Worm (Caenorhabditis elegans) whole organism, L3 larva: ENCODE data around the gene spig-9.

Experiments
- R02D3.7 ChIP-seq: fragments of 150-350 bp; optimal IDR thresholded peaks from 2 replicates; lab custom pipeline; 2014; ENCODE audit warnings: missing biosample characterization, missing genetic modification characterization
- ZK546.5 ChIP-seq: sonication (generic microtip); optimal IDR thresholded peaks from 2 replicates; lab custom pipeline; 2017; ENCODE audit warnings: missing biosample characterization, missing genetic modification characterization
- aly-2 ChIP-seq: fragments of 150-350 bp; optimal IDR thresholded peaks from 2 replicates; lab custom pipeline; 2014; ENCODE audit warnings: missing biosample characterization, missing genetic modification characterization
- ama-1 ChIP-seq: fragments of 150-350 bp; optimal IDR thresholded peaks from 2 replicates; lab custom pipeline; 2018
- ceh-16 ChIP-seq: sonication (generic microtip); optimal IDR thresholded peaks from 2 replicates; lab custom pipeline; 2017; ENCODE audit warnings: missing biosample characterization, missing genetic modification characterization
- ceh-28 ChIP-seq: fragments of 150-350 bp; optimal IDR thresholded peaks from 2 replicates; lab custom pipeline; 2014; ENCODE audit warnings: missing biosample characterization, missing genetic modification reagents, missing genetic modification characterization
- ceh-82 ChIP-seq: fragments of 150-350 bp; optimal IDR thresholded peaks from 2 replicates; lab custom pipeline; 2014; ENCODE audit warnings: missing biosample characterization, missing genetic modification characterization
- egl-5 ChIP-seq: fragments of 150-350 bp; optimal IDR thresholded peaks from 2 replicates; lab custom pipeline; 2017; ENCODE audit warnings: missing biosample characterization, missing genetic modification reagents, missing genetic modification characterization, inconsistent platforms
- elt-1 ChIP-seq: fragments of 150-350 bp; optimal IDR thresholded peaks from 2 replicates; lab custom pipeline; 2014; ENCODE audit warnings: missing biosample characterization, missing genetic modification characterization
- elt-2 ChIP-seq: sonication (generic microtip); optimal IDR thresholded peaks from 2 replicates; lab custom pipeline; 2016; ENCODE audit warnings: missing genetic modification reagents, mild to moderate bottlenecking, missing genetic modification characterization, missing compliant biosample characterization
- elt-3 ChIP-seq, 3 experiments: fragments of 150-350 bp in 1 of 3; sonication (generic microtip) in 2 of 3; optimal IDR thresholded peaks; 2 replicates in 2 of 3; 4 replicates in 1 of 3; lab custom pipeline; 2014 to 2017; ENCODE audit warnings: missing biosample characterization in 3 of 3, missing genetic modification characterization in 3 of 3
- eor-1 ChIP-seq, 2 experiments: fragments of 150-350 bp; optimal IDR thresholded peaks; 2 replicates each; lab custom pipeline; 2014 to 2018; ENCODE audit warnings: missing biosample characterization in 2 of 2, missing genetic modification characterization in 2 of 2
- fkh-2 ChIP-seq: fragments of 150-350 bp; optimal IDR thresholded peaks from 2 replicates; lab custom pipeline; 2014; ENCODE audit warnings: missing biosample characterization, missing genetic modification reagents, missing genetic modification characterization
- hmg-11 ChIP-seq: sonication (generic microtip); optimal IDR thresholded peaks from 2 replicates; lab custom pipeline; 2016; ENCODE audit warnings: missing genetic modification characterization, missing compliant biosample characterization
- jun-1 ChIP-seq: fragments of 150-350 bp; optimal IDR thresholded peaks from 2 replicates; lab custom pipeline; 2014; ENCODE audit warnings: missing biosample characterization, missing genetic modification reagents, missing genetic modification characterization
- lin-15B ChIP-seq: fragments of 150-350 bp; optimal IDR thresholded peaks from 2 replicates; lab custom pipeline; 2014; ENCODE audit warnings: missing biosample characterization, missing genetic modification characterization
- lin-39 ChIP-seq: fragments of 150-350 bp; optimal IDR thresholded peaks from 2 replicates; lab custom pipeline; 2018; ENCODE audit warnings: missing biosample characterization, missing genetic modification reagents, missing genetic modification characterization
- mdl-1 ChIP-seq: fragments of 150-350 bp; optimal IDR thresholded peaks from 2 replicates; lab custom pipeline; 2014; ENCODE audit warnings: missing biosample characterization, missing genetic modification characterization
- mml-1 ChIP-seq: fragments of 150-350 bp; sonication (generic microtip); optimal IDR thresholded peaks from 3 replicates; lab custom pipeline; 2014; ENCODE audit warnings: missing biosample characterization, missing genetic modification characterization
- nhr-23 ChIP-seq: fragments of 150-350 bp; optimal IDR thresholded peaks from 2 replicates; lab custom pipeline; 2014; ENCODE audit warnings: missing biosample characterization, missing genetic modification reagents, missing genetic modification characterization
- nhr-25 ChIP-seq: sonication (generic microtip); optimal IDR thresholded peaks from 2 replicates; lab custom pipeline; 2017; ENCODE audit warnings: missing biosample characterization, missing genetic modification characterization
- nhr-43 ChIP-seq: sonication (generic microtip); optimal IDR thresholded peaks from 2 replicates; lab custom pipeline; 2016; ENCODE audit warnings: mild to moderate bottlenecking, missing genetic modification characterization, missing compliant biosample characterization; ENCODE audit not compliant: poor library complexity, severe bottlenecking
- nhr-76 ChIP-seq: fragments of 150-350 bp; sonication (generic microtip); optimal IDR thresholded peaks from 5 replicates; lab custom pipeline; 2014; ENCODE audit warnings: missing biosample characterization, missing genetic modification characterization
- nhr-77 ChIP-seq: fragments of 150-350 bp; optimal IDR thresholded peaks from 2 replicates; lab custom pipeline; 2014; ENCODE audit warnings: missing biosample characterization, missing genetic modification characterization
- pha-4 ChIP-seq: fragments of 150-350 bp; optimal IDR thresholded peaks from 2 replicates; lab custom pipeline; 2014; ENCODE audit warnings: missing biosample characterization, missing genetic modification reagents, missing genetic modification characterization
- pqm-1 ChIP-seq: fragments of 150-350 bp; optimal IDR thresholded peaks from 2 replicates; lab custom pipeline; 2017; ENCODE audit warnings: missing biosample characterization, missing genetic modification characterization, inconsistent platforms
- sea-2 ChIP-seq: fragments of 150-350 bp; sonication (generic microtip); optimal IDR thresholded peaks from 4 replicates; lab custom pipeline; 2014; ENCODE audit warnings: missing biosample characterization, missing genetic modification reagents, missing genetic modification characterization
- skn-1 ChIP-seq: fragments of 150-350 bp; optimal IDR thresholded peaks from 2 replicates; lab custom pipeline; 2014; ENCODE audit warnings: missing biosample characterization, missing genetic modification characterization
- snpc-4 ChIP-seq: fragments of 150-350 bp; optimal IDR thresholded peaks from 2 replicates; lab custom pipeline; 2014; ENCODE audit warnings: missing biosample characterization, missing genetic modification characterization
- tbx-2 ChIP-seq: sonication (generic microtip); optimal IDR thresholded peaks from 2 replicates; lab custom pipeline; 2016; ENCODE audit warnings: mild to moderate bottlenecking, missing genetic modification characterization, missing compliant biosample characterization
- unc-39 ChIP-seq: sonication (generic microtip); optimal IDR thresholded peaks from 4 replicates; lab custom pipeline; 2017; ENCODE audit warnings: missing biosample characterization, missing genetic modification characterization
- unc-62 ChIP-seq: fragments of 150-350 bp; sonication (generic microtip); optimal IDR thresholded peaks from 4 replicates; lab custom pipeline; 2014; ENCODE audit warnings: missing biosample characterization, missing genetic modification reagents, missing genetic modification characterization
- ztf-4 ChIP-seq: fragments of 150-350 bp; optimal IDR thresholded peaks from 2 replicates; lab custom pipeline; 2014; ENCODE audit warnings: missing biosample characterization, missing genetic modification characterization

spig-9 gene

DNA sequence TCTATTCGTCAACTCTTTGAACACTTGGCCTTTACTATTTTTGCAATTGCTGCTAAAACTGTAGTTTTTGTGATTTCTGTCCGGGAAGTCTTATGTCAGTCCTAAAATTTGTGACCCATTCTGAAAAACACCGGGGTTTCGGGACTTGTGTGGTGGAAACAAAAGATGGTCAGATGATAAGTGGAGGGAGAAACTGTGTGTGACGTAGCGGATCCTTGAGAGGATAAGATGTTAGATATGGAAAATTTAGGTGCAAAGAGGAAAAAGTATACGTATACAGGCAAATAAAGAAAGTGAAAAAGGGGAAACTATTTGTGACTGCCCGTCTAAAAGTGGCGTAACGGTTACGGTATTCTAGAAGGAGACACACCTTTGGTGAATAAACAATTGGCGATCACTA is 24.7 kb upstream of the spig-9 start:
- TF ChIP-seq elt-1 (tag; lab: Kevin White, UChicago) (peak; percentile 8), sea-2 (no peak), nhr-23 (peak; percentile 21)

DNA sequence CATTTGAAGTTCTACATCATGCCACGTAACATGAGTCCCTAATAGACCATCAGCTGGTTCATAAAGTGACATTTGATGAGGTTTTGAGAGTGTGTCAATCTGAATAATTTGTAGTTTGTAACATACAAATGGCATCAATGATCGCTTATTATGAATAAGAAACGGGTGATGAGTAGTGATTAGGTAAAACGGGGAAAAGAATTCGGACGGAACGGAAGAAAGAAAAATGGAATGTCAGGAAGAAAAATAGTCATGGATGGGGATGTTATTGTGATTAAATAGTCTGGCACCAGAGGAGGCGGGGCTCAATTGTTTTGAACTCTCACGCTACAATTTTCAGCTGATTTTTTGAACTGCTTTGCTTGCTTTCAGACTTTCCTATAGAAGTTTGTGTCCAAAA is 22.5 kb upstream of the spig-9 start, which contains the start of gene H37A05.2:
Gene H37A05.2 (minus strand): TSS at position 101 of the 400 bp plus-strand sequence.
- TF ChIP-seq jun-1 (tag; lab: Kevin White, UChicago) (no peak), tbx-2 (tag; lab: Kevin White, UChicago) (no peak), nhr-25 (no peak), nhr-76 (tag; lab: Kevin White, UChicago) (no peak), unc-62 (GFP tag; lab: Kevin White, UChicago) (no peak), hmg-11 (tag; lab: Kevin White, UChicago) (no peak), eor-1 (tag; optimal IDR thresholded peaks at IDR 0.05; lab: Kevin White, UChicago) (no peak), lin-15B (no peak), elt-1 (tag; lab: Kevin White, UChicago) (no peak), fkh-2 (tag; lab: Kevin White, UChicago) (no peak)

DNA sequence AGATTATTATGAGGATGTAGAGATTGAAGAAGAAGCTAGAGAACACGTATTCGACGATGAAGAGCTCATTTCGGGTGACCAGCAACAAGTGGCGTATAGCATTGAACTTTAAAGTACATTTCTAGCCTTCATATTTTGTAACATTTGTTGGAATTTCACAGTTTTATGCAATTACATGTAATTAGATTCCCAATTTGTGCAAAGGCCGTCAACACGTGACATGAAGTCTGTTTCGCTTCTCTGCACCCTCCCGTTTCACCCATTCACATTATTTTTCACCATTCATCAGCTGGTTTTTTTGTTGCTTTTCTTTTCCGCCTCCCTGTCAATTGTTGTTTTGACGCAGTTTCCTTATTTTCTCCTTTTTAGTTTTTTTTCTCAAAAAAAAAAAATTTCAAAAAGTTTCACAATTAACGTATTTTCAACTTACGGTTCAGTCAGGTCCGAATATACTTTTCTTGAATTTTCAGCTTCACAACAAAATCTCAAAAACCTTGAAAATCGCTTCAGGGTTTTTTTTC is 15.5 kb upstream of the spig-9 start, which contains the start of gene sde-2:
Gene sde-2 (plus strand): TSS at position 471 of the 521 bp plus-strand sequence.
- TF ChIP-seq elt-3 (tag; optimal IDR thresholded peaks at IDR 0.05; lab: Kevin White, UChicago) (no peak), egl-5 (tag; lab: Kevin White, UChicago) (peak; percentile 35), lin-39 (tag; lab: Kevin White, UChicago) (peak; percentile 4)

DNA sequence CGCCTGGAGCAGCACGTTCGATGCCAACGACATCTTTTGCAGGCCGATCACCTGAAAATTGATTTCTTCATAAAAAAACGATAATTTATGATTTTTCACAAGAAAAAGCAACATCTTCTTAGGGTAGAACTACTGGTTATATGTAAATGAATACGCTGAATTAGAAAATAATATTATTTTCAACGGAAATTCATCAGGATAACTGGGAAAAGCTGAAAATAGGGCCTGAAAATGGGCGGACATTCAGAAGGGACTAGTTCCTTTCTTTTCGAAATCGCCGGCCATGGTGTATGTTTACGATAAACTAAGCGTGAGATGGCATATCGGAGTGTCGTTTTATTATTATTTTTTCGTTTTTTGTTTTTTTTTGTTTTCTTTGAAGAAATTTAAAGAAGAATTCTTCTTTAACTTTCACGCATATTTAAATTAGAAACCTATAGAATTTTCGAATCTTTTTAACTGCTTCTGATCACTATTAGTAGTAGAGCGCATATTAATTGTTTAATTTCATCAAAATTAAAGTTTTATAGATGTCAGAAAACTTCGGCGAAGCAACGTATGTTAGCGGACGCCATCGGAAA is 13.9 kb upstream of the spig-9 start, which contains the start of the genes nduv-2 and F53F4.12:
Gene nduv-2 (minus strand): TSS at position 51 of the 581 bp plus-strand sequence.
Gene F53F4.12 (plus strand): TSS at position 531 of the 581 bp plus-strand sequence.
- peak; percentile 86 for TF ChIP-seq R02D3.7 (tag; lab: Kevin White, UChicago)
- TF ChIP-seq elt-2 (tag; lab: Kevin White, UChicago): no peak
- TF ChIP-seq nhr-25: peak; percentile 10
- TF ChIP-seq pqm-1 (tag; lab: Kevin White, UChicago): peak; percentile 1
- TF ChIP-seq unc-62 (GFP tag; lab: Kevin White, UChicago): no peak
- TF ChIP-seq hmg-11 (tag; lab: Kevin White, UChicago): peak; percentile 64
- peak; percentile 89 for TF ChIP-seq lin-15B
- peak; percentile 13 for TF ChIP-seq snpc-4
- TF ChIP-seq ama-1 (lab: Kevin White, UChicago): no peak

ce11 chrV:13624424-13624823 is 12.7 kb upstream of the spig-9 start, which contains the start of gene F53F4.11:
F53F4.11 (minus strand) TSS chrV:13624524.
- TF ChIP-seq mdl-1 (tag; lab: Kevin White, UChicago): no peak
- no peak for TF ChIP-seq ceh-28 (tag; lab: Kevin White, UChicago)
- TF ChIP-seq lin-39 (tag; lab: Kevin White, UChicago): no peak
- TF ChIP-seq ceh-82 (tag; lab: Kevin White, UChicago): no peak
- no peak for TF ChIP-seq fkh-2 (tag; lab: Kevin White, UChicago)
- no peak for TF ChIP-seq unc-62 (GFP tag; lab: Kevin White, UChicago)
- TF ChIP-seq nhr-43 (tag; lab: Kevin White, UChicago): no peak
- no peak for TF ChIP-seq jun-1 (tag; lab: Kevin White, UChicago)
- TF ChIP-seq ama-1 (lab: Kevin White, UChicago): no peak
- TF ChIP-seq skn-1 (tag; lab: Kevin White, UChicago): no peak
- TF ChIP-seq elt-1 (tag; lab: Kevin White, UChicago): no peak
- TF ChIP-seq unc-39: no peak
- TF ChIP-seq ztf-4 (tag; lab: Kevin White, UChicago): no peak

ce11 chrV:13621720-13622119 is 10.0 kb upstream of the spig-9 start, which contains the start of gene F53F4.16:
F53F4.16 (minus strand) TSS chrV:13621820.
- no peak for TF ChIP-seq lin-39 (tag; lab: Kevin White, UChicago)
- TF ChIP-seq nhr-77 (tag; lab: Kevin White, UChicago): no peak
- TF ChIP-seq mdl-1 (tag; lab: Kevin White, UChicago): no peak
- no peak for TF ChIP-seq ceh-16 (tag; lab: Kevin White, UChicago)
- no peak for TF ChIP-seq fkh-2 (tag; lab: Kevin White, UChicago)
- no peak for TF ChIP-seq elt-1 (tag; lab: Kevin White, UChicago)
- TF ChIP-seq ZK546.5 (tag; lab: Kevin White, UChicago): no peak
- no peak for TF ChIP-seq mml-1
- no peak for TF ChIP-seq skn-1 (tag; lab: Kevin White, UChicago)
- TF ChIP-seq pha-4: no peak
- TF ChIP-seq jun-1 (tag; lab: Kevin White, UChicago): no peak
- no peak for TF ChIP-seq nhr-43 (tag; lab: Kevin White, UChicago)
- TF ChIP-seq unc-39: no peak
- TF ChIP-seq egl-5 (tag; lab: Kevin White, UChicago): no peak
- no peak for TF ChIP-seq sea-2
- no peak for TF ChIP-seq pqm-1 (tag; lab: Kevin White, UChicago)
- no peak for TF ChIP-seq aly-2
